Worm (Caenorhabditis elegans): ENCODE data around the gene nhr-114.

The nhr-114 gene

ce11 chrV:4187144-4187485 lies at the start of gene nhr-114:
Gene nhr-114 (plus strand): TSS chrV:4187202.
- TF ChIP-seq sem-4 (tag; optimal IDR thresholded peaks at IDR 0.05) (no peak), crh-2 (tag; optimal IDR thresholded peaks at IDR 0.05) (no peak), Y55F3AM.14 (GFP tag; optimal IDR thresholded peaks at IDR 0.05) (no peak), lin-39 (tag; optimal IDR thresholded peaks at IDR 0.05) (no peak), mab-5 (tag; optimal IDR thresholded peaks at IDR 0.05) (no peak), ztf-4 (tag; optimal IDR thresholded peaks at IDR 0.05) (no peak), snpc-4 (tag; optimal IDR thresholded peaks at IDR 0.05) (peak; percentile 34), sma-9 (GFP tag; optimal IDR thresholded peaks at IDR 0.05) (no peak), sma-9 (tag; optimal IDR thresholded peaks at IDR 0.05) (no peak), nhr-129 (tag; optimal IDR thresholded peaks at IDR 0.05) (peak; percentile 30), nhr-77 (tag; optimal IDR thresholded peaks at IDR 0.05) (no peak), zag-1 (tag; optimal IDR thresholded peaks at IDR 0.05) (no peak), ceh-82 (tag; optimal IDR thresholded peaks at IDR 0.05) (no peak)

ce11 chrV:4138688-4139087 lies 48.3 kb upstream of the nhr-114 start, which contains the start of gene lgc-29:
Gene lgc-29 (plus strand): TSS chrV:4138988.
- TF ChIP-seq F13H6.1 (tag; optimal IDR thresholded peaks at IDR 0.05), result no peak
- TF ChIP-seq nhr-6 (tag; optimal IDR thresholded peaks at IDR 0.05), result no peak
- TF ChIP-seq R02D3.7 (tag; optimal IDR thresholded peaks at IDR 0.05), result no peak
- TF ChIP-seq fos-1 (tag; optimal IDR thresholded peaks at IDR 0.05), result no peak
- TF ChIP-seq aly-2 (tag; optimal IDR thresholded peaks at IDR 0.05), result no peak
- no peak for TF ChIP-seq nhr-12 (tag; optimal IDR thresholded peaks at IDR 0.05)
- TF ChIP-seq alr-1 (tag; optimal IDR thresholded peaks at IDR 0.05), result no peak
- TF ChIP-seq ceh-82 (tag; optimal IDR thresholded peaks at IDR 0.05), result no peak
- TF ChIP-seq skn-1 (tag; optimal IDR thresholded peaks at IDR 0.05), result no peak
- TF ChIP-seq elt-1 (tag; optimal IDR thresholded peaks at IDR 0.05), result no peak

ce11 chrV:4143034-4143433 lies 44.0 kb upstream of the nhr-114 start:
- TF ChIP-seq lin-13 (GFP tag; optimal IDR thresholded peaks at IDR 0.05) (peak; percentile 78), lin-11 (tag; optimal IDR thresholded peaks at IDR 0.05) (peak; percentile 38), gmeb-1 (tag; optimal IDR thresholded peaks at IDR 0.05) (peak; percentile 78), sem-4 (tag; optimal IDR thresholded peaks at IDR 0.05) (peak; percentile 73), snpc-4 (tag; optimal IDR thresholded peaks at IDR 0.05) (peak; percentile 4), nhr-12 (tag; optimal IDR thresholded peaks at IDR 0.05) (no peak), nhr-11 (tag; optimal IDR thresholded peaks at IDR 0.05) (no peak), ztf-1 (GFP tag; conservative IDR thresholded peaks at IDR 0.05) (no peak), lsy-2 (tag; optimal IDR thresholded peaks at IDR 0.05) (peak; percentile 53 to 90), blmp-1 (tag; optimal IDR thresholded peaks at IDR 0.05; ENCODE audit: insufficient read depth) (peak; percentile 27), elt-1 (tag; optimal IDR thresholded peaks at IDR 0.05) (no peak), dmd-4 (tag; optimal IDR thresholded peaks at IDR 0.05) (no peak), unc-62 (GFP tag; optimal IDR thresholded peaks at IDR 0.05) (no peak), F13H6.1 (tag; optimal IDR thresholded peaks at IDR 0.05) (peak; percentile 76), ama-1 (optimal IDR thresholded peaks at IDR 0.05) (no peak), fos-1 (tag; optimal IDR thresholded peaks at IDR 0.05) (peak; percentile 40), nhr-21 (tag; optimal IDR thresholded peaks at IDR 0.05) (peak; percentile 72), peb-1 (tag; optimal IDR thresholded peaks at IDR 0.05) (no peak), C34F6.9 (tag; optimal IDR thresholded peaks at IDR 0.05) (peak; percentile 95), crh-2 (tag; optimal IDR thresholded peaks at IDR 0.05) (peak; percentile 87), nhr-6 (tag; optimal IDR thresholded peaks at IDR 0.05) (no peak), ztf-4 (tag; optimal IDR thresholded peaks at IDR 0.05) (peak; percentile 63), ceh-82 (tag; optimal IDR thresholded peaks at IDR 0.05) (no peak), alr-1 (tag; optimal IDR thresholded peaks at IDR 0.05) (no peak), ZK546.5 (tag; optimal IDR thresholded peaks at IDR 0.05) (no peak), nhr-77 (tag; optimal IDR thresholded peaks at IDR 0.05) (no peak), elt-3 (tag; optimal IDR thresholded peaks at IDR 0.05) (no peak), ztf-11 (tag; optimal IDR thresholded peaks at IDR 0.05) (no peak), nhr-25 (tag; optimal IDR thresholded peaks at IDR 0.05) (peak; percentile 91), aly-2 (tag; optimal IDR thresholded peaks at IDR 0.05) (no peak), sma-3 (GFP tag; optimal IDR thresholded peaks at IDR 0.05) (peak; percentile 78), nhr-10 (tag; optimal IDR thresholded peaks at IDR 0.05) (no peak), unc-39 (tag; optimal IDR thresholded peaks at IDR 0.05) (no peak), mbf-1 (tag; optimal IDR thresholded peaks at IDR 0.05) (no peak), sma-9 (GFP tag; optimal IDR thresholded peaks at IDR 0.05) (peak; percentile 89), sma-9 (tag; optimal IDR thresholded peaks at IDR 0.05) (no peak), ceh-16 (tag; optimal IDR thresholded peaks at IDR 0.05) (no peak), zag-1 (tag; optimal IDR thresholded peaks at IDR 0.05) (peak; percentile 40), skn-1 (tag; optimal IDR thresholded peaks at IDR 0.05) (no peak), nhr-237 (tag; optimal IDR thresholded peaks at IDR 0.05) (no peak), Y55F3AM.14 (GFP tag; optimal IDR thresholded peaks at IDR 0.05) (peak; percentile 69), unc-55 (GFP tag; optimal IDR thresholded peaks at IDR 0.05) (peak; percentile 77), nhr-129 (tag; optimal IDR thresholded peaks at IDR 0.05) (peak; percentile 60), mab-5 (tag; optimal IDR thresholded peaks at IDR 0.05) (peak; percentile 82), lin-39 (tag; optimal IDR thresholded peaks at IDR 0.05) (no peak), nhr-23 (tag; optimal IDR thresholded peaks at IDR 0.05) (no peak), R02D3.7 (tag; optimal IDR thresholded peaks at IDR 0.05) (no peak), egl-27 (tag; optimal IDR thresholded peaks at IDR 0.05) (peak; percentile 54)
